Fruit fly (Drosophila melanogaster) whole organism, prepupa: ENCODE data around the gene CG31789.

Source experiments
- CG10631 ChIP-seq: fragments of 200-800 bp; sonication (Bioruptor generic); optimal IDR thresholded peaks from 2 replicates; lab custom pipeline; 2016; ENCODE audit warnings: missing biosample characterization, missing genetic modification characterization
- CG10669 ChIP-seq: fragments of 200-800 bp; sonication (Bioruptor generic); optimal IDR thresholded peaks from 3 replicates; lab custom pipeline; 2018; ENCODE audit warnings: missing biosample characterization, mild to moderate bottlenecking, missing genetic modification characterization, moderate library complexity
- CG11294 ChIP-seq: fragments of 200-800 bp; sonication (Bioruptor generic); IDR thresholded peaks from 2 replicates; pipeline ENCODE4 v1.3.6; 2022; ENCODE audit warnings: missing biosample characterization, missing genetic modification characterization
- CG11902 ChIP-seq: fragments of 200-800 bp; sonication (Bioruptor generic); optimal IDR thresholded peaks from 3 replicates; lab custom pipeline; 2016; ENCODE audit warnings: missing biosample characterization, missing genetic modification characterization
- CG15336 ChIP-seq: fragments of 200-800 bp; sonication (Bioruptor generic); IDR thresholded peaks from 2 replicates; pipeline ENCODE4 v1.3.6; 2022; ENCODE audit warnings: missing biosample characterization, missing genetic modification characterization
- CG1621 ChIP-seq: fragments of 200-800 bp; sonication (Bioruptor generic); optimal IDR thresholded peaks from 3 replicates; lab custom pipeline; 2018; ENCODE audit warnings: missing biosample characterization, mild to moderate bottlenecking, missing genetic modification characterization
- CG16779 ChIP-seq: fragments of 200-800 bp; sonication (Bioruptor generic); optimal IDR thresholded peaks from 3 replicates; lab custom pipeline; 2017; ENCODE audit warnings: missing biosample characterization, mild to moderate bottlenecking, missing genetic modification characterization
- CG32006 ChIP-seq: fragments of 200-800 bp; sonication (Bioruptor generic); optimal IDR thresholded peaks from 3 replicates; lab custom pipeline; 2017; ENCODE audit warnings: missing biosample characterization, mild to moderate bottlenecking, missing genetic modification characterization
- CG34406 ChIP-seq: fragments of 200-800 bp; sonication (Bioruptor generic); optimal IDR thresholded peaks from 3 replicates; lab custom pipeline; 2016; ENCODE audit warnings: missing biosample characterization, missing genetic modification characterization
- CG4318 ChIP-seq: fragments of 200-800 bp; sonication (Bioruptor generic); optimal IDR thresholded peaks from 3 replicates; lab custom pipeline; 2017; ENCODE audit warnings: missing biosample characterization, mild to moderate bottlenecking, missing genetic modification characterization
- CG6163 ChIP-seq: fragments of 200-800 bp; sonication (Bioruptor generic); IDR thresholded peaks from 3 replicates; pipeline ENCODE4 v1.3.6; 2022; ENCODE audit warnings: missing biosample characterization, missing genetic modification characterization
- CG6792 ChIP-seq: fragments of 200-800 bp; sonication (Bioruptor generic); optimal IDR thresholded peaks from 3 replicates; lab custom pipeline; 2016; ENCODE audit warnings: missing biosample characterization, missing genetic modification characterization
- CG6808 ChIP-seq: fragments of 200-800 bp; sonication (Bioruptor generic); optimal IDR thresholded peaks from 3 replicates; lab custom pipeline; 2017; ENCODE audit warnings: missing biosample characterization, missing genetic modification characterization, mild to moderate bottlenecking, moderate library complexity, missing genetic modification reagents
- CG6854 ChIP-seq: fragments of 200-800 bp; sonication (Bioruptor generic); optimal IDR thresholded peaks from 2 replicates; lab custom pipeline; 2017; ENCODE audit warnings: missing biosample characterization, mild to moderate bottlenecking, missing genetic modification characterization
- CG9139 ChIP-seq: fragments of 200-800 bp; sonication (Bioruptor generic); optimal IDR thresholded peaks from 3 replicates; lab custom pipeline; 2017; ENCODE audit warnings: missing biosample characterization, mild to moderate bottlenecking, missing genetic modification characterization
- Eip93F ChIP-seq: fragments of 200-800 bp; sonication (Bioruptor generic); optimal IDR thresholded peaks from 2 replicates; lab custom pipeline; 2016; ENCODE audit warnings: missing biosample characterization, mild to moderate bottlenecking, missing genetic modification characterization
- Ets21C ChIP-seq: fragments of 200-800 bp; sonication (Bioruptor generic); optimal IDR thresholded peaks from 3 replicates; lab custom pipeline; 2016; ENCODE audit warnings: missing biosample characterization, missing genetic modification characterization
- Ets96B ChIP-seq: fragments of 200-800 bp; optimal IDR thresholded peaks from 2 replicates; lab custom pipeline; 2019; ENCODE audit warnings: missing biosample characterization, mild to moderate bottlenecking, missing genetic modification characterization, moderate library complexity
- Gug ChIP-seq: fragments of 200-800 bp; sonication (Bioruptor generic); IDR thresholded peaks from 2 replicates; pipeline ENCODE4 v1.3.6; 2022; ENCODE audit warnings: missing biosample characterization, missing genetic modification characterization
- Lpt ChIP-seq: fragments of 200-800 bp; sonication (Bioruptor generic); optimal IDR thresholded peaks from 3 replicates; lab custom pipeline; 2016; ENCODE audit warnings: missing biosample characterization, missing genetic modification characterization
- Met ChIP-seq: fragments of 200-800 bp; sonication (Bioruptor generic); optimal IDR thresholded peaks from 3 replicates; lab custom pipeline; 2016; ENCODE audit warnings: missing biosample characterization, missing genetic modification characterization
- OdsH ChIP-seq: fragments of 200-800 bp; sonication (Bioruptor generic); optimal IDR thresholded peaks from 3 replicates; lab custom pipeline; 2016; ENCODE audit warnings: missing biosample characterization, missing genetic modification characterization
- Sox102F ChIP-seq: fragments of 200-800 bp; sonication (Bioruptor generic); optimal IDR thresholded peaks from 2 replicates; lab custom pipeline; 2016; ENCODE audit warnings: missing biosample characterization, mild to moderate bottlenecking, missing genetic modification characterization
- Sox15 ChIP-seq: fragments of 200-800 bp; sonication (Bioruptor generic); optimal IDR thresholded peaks from 3 replicates; lab custom pipeline; 2016; ENCODE audit warnings: missing biosample characterization, missing genetic modification characterization
- achi ChIP-seq: fragments of 200-800 bp; sonication (Bioruptor generic); optimal IDR thresholded peaks from 3 replicates; lab custom pipeline; 2016; ENCODE audit warnings: missing biosample characterization, missing genetic modification characterization
- acj6 ChIP-seq: fragments of 200-800 bp; sonication (Bioruptor generic); optimal IDR thresholded peaks from 3 replicates; lab custom pipeline; 2016; ENCODE audit warnings: missing biosample characterization, missing genetic modification characterization
- cyc ChIP-seq: fragments of 200-800 bp; sonication (Bioruptor generic); optimal IDR thresholded peaks from 3 replicates; lab custom pipeline; 2016; ENCODE audit warnings: missing biosample characterization, missing genetic modification characterization
- dac ChIP-seq: fragments of 200-800 bp; sonication (Bioruptor generic); optimal IDR thresholded peaks from 2 replicates; lab custom pipeline; 2017; ENCODE audit warnings: missing biosample characterization, mild to moderate bottlenecking, missing genetic modification characterization
- eg ChIP-seq: fragments of 200-800 bp; sonication (Bioruptor generic); IDR thresholded peaks from 3 replicates; pipeline ENCODE4 v1.3.6; 2022; ENCODE audit warnings: missing biosample characterization, missing genetic modification characterization
- fd59A ChIP-seq: fragments of 200-800 bp; sonication (Bioruptor generic); optimal IDR thresholded peaks from 2 replicates; lab custom pipeline; 2017; ENCODE audit warnings: missing biosample characterization, mild to moderate bottlenecking, missing genetic modification characterization, missing genetic modification reagents
- fkh ChIP-seq: fragments of 200-800 bp; sonication (Bioruptor generic); optimal IDR thresholded peaks from 3 replicates; lab custom pipeline; 2017; ENCODE audit warnings: missing biosample characterization, mild to moderate bottlenecking, missing genetic modification characterization, moderate library complexity
- lz ChIP-seq: fragments of 200-800 bp; sonication (Bioruptor generic); optimal IDR thresholded peaks from 3 replicates; lab custom pipeline; 2016; ENCODE audit warnings: missing biosample characterization, missing genetic modification characterization
- net ChIP-seq: fragments of 200-800 bp; sonication (Bioruptor generic); optimal IDR thresholded peaks from 3 replicates; lab custom pipeline; 2016; ENCODE audit warnings: missing biosample characterization, missing genetic modification characterization
- pdm3 ChIP-seq: fragments of 200-800 bp; sonication (Bioruptor generic); optimal IDR thresholded peaks from 3 replicates; lab custom pipeline; 2016; ENCODE audit warnings: missing biosample characterization, missing genetic modification characterization
- salr ChIP-seq, 2 experiments: fragments of 200-800 bp; sonication (Bioruptor generic); optimal IDR thresholded peaks; 3 replicates each; lab custom pipeline; 2016 to 2018; ENCODE audit warnings: missing biosample characterization in 2 of 2, missing genetic modification characterization in 2 of 2, mild to moderate bottlenecking in 1 of 2
- svp ChIP-seq: fragments of 200-800 bp; sonication (Bioruptor generic); peaks from one replicate; lab custom pipeline; 2016; ENCODE audit warnings: missing biosample characterization, missing genetic modification characterization
- topi ChIP-seq: fragments of 200-800 bp; sonication (Bioruptor generic); optimal IDR thresholded peaks from 3 replicates; lab custom pipeline; 2016; ENCODE audit warnings: missing biosample characterization, missing genetic modification characterization

Gene CG31789

DNA sequence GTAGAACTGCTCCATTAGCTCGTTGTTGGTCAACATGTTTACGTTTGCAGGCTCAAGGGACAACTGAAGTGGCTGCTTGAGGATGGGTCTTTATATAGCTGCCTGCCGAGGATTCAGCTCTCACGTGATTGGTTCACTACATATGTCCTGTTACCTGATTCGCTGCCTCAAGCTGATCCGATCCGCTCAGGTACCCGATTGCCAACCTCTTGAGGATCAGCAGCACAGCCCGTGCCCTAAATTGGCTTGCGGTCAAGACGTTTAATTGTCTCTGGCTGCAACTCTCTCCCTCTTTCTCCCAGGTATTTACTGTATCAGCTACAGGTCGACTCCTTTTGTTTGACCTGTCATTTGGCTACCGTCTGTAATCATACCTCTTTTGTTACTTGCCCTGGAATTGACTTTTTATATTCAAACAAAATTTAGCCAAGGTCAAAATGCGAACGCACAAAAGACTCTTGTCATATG, 8.8 kb upstream of the CG31789 start, which contains the start of gene amos:
Gene amos, minus strand, starts transcription at position 51 of the 468 bp plus-strand sequence.
- no peak for TF ChIP-seq cyc (GFP tag; lab: Kevin White, UChicago)
- TF ChIP-seq lz (GFP tag; lab: Kevin White, UChicago) = no peak
- no peak for TF ChIP-seq Ets21C (GFP tag; lab: Kevin White, UChicago)
- no peak for TF ChIP-seq net (GFP tag; lab: Kevin White, UChicago)
- no peak for TF ChIP-seq CG6808 (GFP tag; lab: Kevin White, UChicago)
- TF ChIP-seq CG1621 (tag; lab: Kevin White, UChicago) = no peak
- no peak for TF ChIP-seq fkh (GFP tag; lab: Kevin White, UChicago)
- TF ChIP-seq Lpt (GFP tag; lab: Kevin White, UChicago) = no peak
- no peak for TF ChIP-seq Gug (GFP tag; lab: Robert Waterston, UW)
- no peak for TF ChIP-seq CG10631 (GFP tag; lab: Kevin White, UChicago)
- TF ChIP-seq CG9139 (GFP tag; lab: Kevin White, UChicago) = no peak
- no peak for TF ChIP-seq dac (GFP tag; lab: Kevin White, UChicago)
- TF ChIP-seq fd59A = no peak
- TF ChIP-seq CG32006 (GFP tag; lab: Kevin White, UChicago) = no peak
- TF ChIP-seq eg (GFP tag; lab: Robert Waterston, UW) = no peak
- TF ChIP-seq pdm3 (GFP tag; lab: Kevin White, UChicago) = no peak
- no peak for TF ChIP-seq Ets96B (tag; lab: Kevin White, UChicago)
- TF ChIP-seq acj6 (GFP tag; lab: Kevin White, UChicago) = no peak
- no peak for TF ChIP-seq achi

- TF ChIP-seq CG11294 = no peak
- no peak for TF ChIP-seq CG6163 (GFP tag; lab: Robert Waterston, UW)
- TF ChIP-seq CG16779 = no peak
- TF ChIP-seq Sox102F = no peak
Measured at dm6 chr2L:18598150-18598723, 7.5 kb upstream of the CG31789 start.

- TF ChIP-seq CG6792 (GFP tag; lab: Kevin White, UChicago) (no peak), Met (GFP tag; lab: Kevin White, UChicago) (no peak), pdm3 (GFP tag; lab: Kevin White, UChicago) (no peak), OdsH (GFP tag; lab: Kevin White, UChicago) (no peak), svp (no peak), CG11902 (GFP tag; lab: Kevin White, UChicago) (no peak), Ets96B (tag; lab: Kevin White, UChicago) (no peak), Sox15 (GFP tag; lab: Kevin White, UChicago) (no peak), salr (GFP tag; optimal IDR thresholded peaks at IDR 0.05; lab: Kevin White, UChicago) (no peak), CG15336 (GFP tag; lab: Robert Waterston, UW) (no peak), CG34406 (GFP tag; lab: Kevin White, UChicago) (no peak), Eip93F (GFP tag; lab: Kevin White, UChicago) (no peak), fkh (GFP tag; lab: Kevin White, UChicago) (no peak), topi (GFP tag; lab: Kevin White, UChicago) (no peak), CG4318 (no peak), CG6808 (GFP tag; lab: Kevin White, UChicago) (no peak), CG10669 (no peak), CG6854 (GFP tag; lab: Kevin White, UChicago) (no peak)
Measured at dm6 chr2L:18599152-18599551, 6.6 kb upstream of the CG31789 start.
